Fruit fly (Drosophila melanogaster) whole organism, embryonic: Measurements from ENCODE around the gene Mocs1.
A peak's percentile ranks its signal among the peaks of the same experiment; 100 is the strongest.

Experiments used
- Atf-2 ChIP-seq: fragments of 200-800 bp; sonication (Bioruptor generic); optimal IDR thresholded peaks from 2 replicates; lab custom pipeline; 2016; ENCODE audit warnings: missing biosample characterization, missing genetic modification characterization
- CG10267 ChIP-seq: fragments of 200-800 bp; sonication (Bioruptor generic); optimal IDR thresholded peaks from 2 replicates; lab custom pipeline; 2018; ENCODE audit warnings: missing biosample characterization, mild to moderate bottlenecking, missing genetic modification characterization, moderate library complexity
- CG11398 ChIP-seq: fragments of 200-800 bp; sonication (Bioruptor generic); optimal IDR thresholded peaks from 2 replicates; lab custom pipeline; 2016; ENCODE audit warnings: missing biosample characterization, missing genetic modification characterization
- CG11456 ChIP-seq: fragments of 200-800 bp; sonication (Bioruptor generic); IDR thresholded peaks from 3 replicates; pipeline ENCODE4 v1.3.6; 2022; ENCODE audit warnings: missing biosample characterization, missing genetic modification characterization
- CG11723 ChIP-seq: fragments of 200-800 bp; sonication (Bioruptor generic); optimal IDR thresholded peaks from 2 replicates; lab custom pipeline; 2017; ENCODE audit warnings: missing biosample characterization, mild to moderate bottlenecking, missing genetic modification characterization
- CG12155 ChIP-seq: fragments of 200-800 bp; sonication (Bioruptor generic); optimal IDR thresholded peaks from 3 replicates; lab custom pipeline; 2016; ENCODE audit warnings: missing biosample characterization, missing genetic modification characterization
- CG12236 ChIP-seq: fragments of 200-800 bp; sonication (Bioruptor generic); optimal IDR thresholded peaks from 2 replicates; lab custom pipeline; 2016; ENCODE audit warnings: missing biosample characterization, missing genetic modification characterization
- CG12391 ChIP-seq: fragments of 200-800 bp; sonication (Bioruptor generic); optimal IDR thresholded peaks from 3 replicates; lab custom pipeline; 2018; ENCODE audit warnings: missing biosample characterization, mild to moderate bottlenecking, missing genetic modification characterization, moderate library complexity
- CG15696 ChIP-seq: fragments of 200-800 bp; sonication (Bioruptor generic); optimal IDR thresholded peaks from 2 replicates; lab custom pipeline; 2019; ENCODE audit warnings: missing biosample characterization, mild to moderate bottlenecking, missing genetic modification characterization, moderate library complexity
- CG18262 ChIP-seq: fragments of 200-800 bp; optimal IDR thresholded peaks from 3 replicates; lab custom pipeline; 2019; ENCODE audit warnings: missing biosample characterization, mild to moderate bottlenecking, missing genetic modification characterization, moderate library complexity
- CG3163 ChIP-seq: fragments of 200-800 bp; sonication (Bioruptor generic); optimal IDR thresholded peaks from 3 replicates; lab custom pipeline; 2016; ENCODE audit warnings: missing biosample characterization, missing genetic modification characterization
- CG32767 ChIP-seq: fragments of 200-800 bp; sonication (Bioruptor generic); IDR thresholded peaks from 2 replicates; pipeline ENCODE4 v1.3.6; 2022; ENCODE audit warnings: missing biosample characterization, missing genetic modification characterization
- CG4617 ChIP-seq: fragments of 200-800 bp; sonication (Bioruptor generic); optimal IDR thresholded peaks from 3 replicates; lab custom pipeline; 2016; ENCODE audit warnings: missing biosample characterization, missing genetic modification characterization, borderline replicate concordance
- CG4730 ChIP-seq: fragments of 200-800 bp; sonication (Bioruptor generic); IDR thresholded peaks from 2 replicates; pipeline ENCODE4 v1.3.6; 2022; ENCODE audit warnings: missing biosample characterization, missing genetic modification characterization
- CG4820 ChIP-seq: fragments of 200-800 bp; sonication (Bioruptor generic); optimal IDR thresholded peaks from 3 replicates; lab custom pipeline; 2016; ENCODE audit warnings: missing biosample characterization, missing genetic modification characterization
- CG8089 ChIP-seq: fragments of 200-800 bp; sonication (Bioruptor generic); optimal IDR thresholded peaks from 3 replicates; lab custom pipeline; 2016; ENCODE audit warnings: missing biosample characterization, missing genetic modification characterization
- CG8944 ChIP-seq: fragments of 200-800 bp; sonication (Bioruptor generic); optimal IDR thresholded peaks from 3 replicates; lab custom pipeline; 2016; ENCODE audit warnings: missing biosample characterization, missing genetic modification characterization
- CG9215 ChIP-seq: fragments of 200-800 bp; sonication (Bioruptor generic); IDR thresholded peaks from 2 replicates; pipeline ENCODE4 v1.3.6; 2022; ENCODE audit warnings: missing biosample characterization, missing genetic modification characterization
- CrebB ChIP-seq: fragments of 200-800 bp; sonication (Bioruptor generic); optimal IDR thresholded peaks from 3 replicates; lab custom pipeline; 2018; ENCODE audit warnings: missing biosample characterization, mild to moderate bottlenecking, missing genetic modification characterization
- HLH4C ChIP-seq: fragments of 200-800 bp; sonication (Bioruptor generic); IDR thresholded peaks from 3 replicates; pipeline ENCODE4 v1.3.6; 2022; ENCODE audit warnings: missing biosample characterization, missing genetic modification characterization; ENCODE audit not compliant: partially characterized antibody
- Hand ChIP-seq: fragments of 200-800 bp; sonication (Bioruptor generic); optimal IDR thresholded peaks from 2 replicates; lab custom pipeline; 2017; ENCODE audit warnings: mild to moderate bottlenecking, missing biosample characterization, missing genetic modification reagents, missing genetic modification characterization
- HmgZ ChIP-seq: fragments of 200-800 bp; sonication (Bioruptor generic); optimal IDR thresholded peaks from 2 replicates; lab custom pipeline; 2018; ENCODE audit warnings: missing biosample characterization, mild to moderate bottlenecking, missing genetic modification characterization
- Med ChIP-seq: fragments of 200-800 bp; sonication (Bioruptor generic); peaks from one replicate; lab custom pipeline; 2016; ENCODE audit warnings: missing biosample characterization, missing genetic modification characterization, mild to moderate bottlenecking, inconsistent platforms, moderate library complexity
- Rx ChIP-seq: fragments of 200-800 bp; sonication (Bioruptor generic); IDR thresholded peaks from 2 replicates; pipeline ENCODE4 v1.3.6; 2022; ENCODE audit warnings: missing biosample characterization, missing genetic modification characterization
- Six4 ChIP-seq: fragments of 200-800 bp; sonication (Bioruptor generic); optimal IDR thresholded peaks from 2 replicates; lab custom pipeline; 2016; ENCODE audit warnings: missing biosample characterization, missing genetic modification characterization
- Sry-β ChIP-seq: fragments of 200-800 bp; sonication (Bioruptor generic); optimal IDR thresholded peaks from 2 replicates; lab custom pipeline; 2018; ENCODE audit warnings: missing biosample characterization, mild to moderate bottlenecking, missing genetic modification characterization, moderate library complexity
- Trl ChIP-seq, 3 experiments: fragments of >200 bp in 2 of 3; fragments of 200-800 bp in 1 of 3; sonication (Bioruptor generic) in 1 of 3; optimal IDR thresholded peaks; 2 replicates in 1 of 3; 3 replicates in 2 of 3; lab custom pipeline; 2016 to 2017; ENCODE audit warnings: missing biosample characterization in 1 of 3, missing genetic modification characterization in 1 of 3
- Vsx1 ChIP-seq: fragments of 200-800 bp; sonication (Bioruptor generic); optimal IDR thresholded peaks from 2 replicates; lab custom pipeline; 2017; ENCODE audit warnings: missing biosample characterization, mild to moderate bottlenecking, missing genetic modification characterization, missing genetic modification reagents
- ac ChIP-seq: fragments of 200-800 bp; sonication (Bioruptor generic); optimal IDR thresholded peaks from 3 replicates; lab custom pipeline; 2017; ENCODE audit warnings: missing biosample characterization, mild to moderate bottlenecking, missing genetic modification characterization
- al ChIP-seq: fragments of 200-800 bp; sonication (Bioruptor generic); IDR thresholded peaks from 2 replicates; pipeline ENCODE4 v1.3.6; 2022; ENCODE audit warnings: missing biosample characterization, missing genetic modification characterization
- amos ChIP-seq: fragments of 200-800 bp; sonication (Bioruptor generic); IDR thresholded peaks from 2 replicates; pipeline ENCODE4 v1.3.6; 2022; ENCODE audit warnings: missing biosample characterization, missing genetic modification characterization; ENCODE audit not compliant: partially characterized antibody
- croc ChIP-seq: fragments of 200-800 bp; sonication (Bioruptor generic); conservative IDR thresholded peaks from 3 replicates; pipeline ENCODE4 v1.3.6; 2022; ENCODE audit warnings: missing biosample characterization, missing genetic modification characterization
- en ChIP-seq: fragments of 200-800 bp; sonication (Bioruptor generic); optimal IDR thresholded peaks from 2 replicates; lab custom pipeline; 2016; ENCODE audit warnings: missing biosample characterization, missing genetic modification characterization
- gcm2 ChIP-seq: fragments of 200-800 bp; sonication (Bioruptor generic); optimal IDR thresholded peaks from 2 replicates; lab custom pipeline; 2016; ENCODE audit warnings: missing biosample characterization, missing genetic modification characterization
- gem ChIP-seq: fragments of 200-800 bp; sonication (Bioruptor generic); optimal IDR thresholded peaks from 2 replicates; lab custom pipeline; 2019; ENCODE audit warnings: missing biosample characterization, mild to moderate bottlenecking, missing genetic modification characterization, moderate library complexity
- hbn ChIP-seq: fragments of 200-800 bp; sonication (Bioruptor generic); IDR thresholded peaks from 2 replicates; pipeline ENCODE4 v1.3.6; 2022; ENCODE audit warnings: missing biosample characterization, missing genetic modification characterization; ENCODE audit not compliant: partially characterized antibody
- jumu ChIP-seq: fragments of 200-800 bp; sonication (Bioruptor generic); optimal IDR thresholded peaks from 3 replicates; lab custom pipeline; 2016; ENCODE audit warnings: missing biosample characterization, missing genetic modification characterization
- mam ChIP-seq: fragments of 200-800 bp; sonication (Bioruptor generic); optimal IDR thresholded peaks from 3 replicates; lab custom pipeline; 2016; ENCODE audit warnings: missing biosample characterization, missing genetic modification characterization
- mld ChIP-seq: fragments of 200-800 bp; sonication (Bioruptor generic); IDR thresholded peaks from 3 replicates; pipeline ENCODE4 v1.3.6; 2022; ENCODE audit warnings: missing biosample characterization, missing genetic modification characterization; ENCODE audit not compliant: partially characterized antibody
- pan ChIP-seq, 4 experiments: fragments of >200 bp in 3 of 4; fragments of 200-800 bp in 1 of 4; sonication (Bioruptor generic) in 1 of 4; optimal IDR thresholded peaks in 3 of 4; IDR thresholded peaks in 1 of 4; 2 replicates each; pipeline versions ENCODE4 v1.3.6 to Lab custom; 2017 to 2022; ENCODE audit warnings: missing biosample characterization in 2 of 4, missing genetic modification characterization in 2 of 4, mixed read lengths in 1 of 4
- pzg ChIP-seq: fragments of 200-800 bp; sonication (Bioruptor generic); optimal IDR thresholded peaks from 3 replicates; lab custom pipeline; 2018; ENCODE audit warnings: missing biosample characterization, mild to moderate bottlenecking, missing genetic modification characterization, moderate library complexity
- sisA ChIP-seq: fragments of 200-800 bp; sonication (Bioruptor generic); IDR thresholded peaks from 2 replicates; pipeline ENCODE4 v1.3.6; 2022; ENCODE audit warnings: missing biosample characterization, missing genetic modification characterization
- stwl ChIP-seq: fragments of 200-800 bp; sonication (Bioruptor generic); optimal IDR thresholded peaks from 3 replicates; lab custom pipeline; 2018; ENCODE audit warnings: missing biosample characterization, mild to moderate bottlenecking, missing genetic modification characterization, moderate library complexity
- tx ChIP-seq: fragments of 200-800 bp; sonication (Bioruptor generic); optimal IDR thresholded peaks from 2 replicates; lab custom pipeline; 2016; ENCODE audit warnings: missing biosample characterization, missing genetic modification characterization
- wor ChIP-seq: fragments of 200-800 bp; sonication (Bioruptor generic); IDR thresholded peaks from 2 replicates; pipeline ENCODE4 v1.3.6; 2022; ENCODE audit warnings: missing biosample characterization, missing genetic modification characterization
- yki ChIP-seq: fragments of >200 bp; optimal IDR thresholded peaks from 3 replicates; lab custom pipeline; 2018
- zen ChIP-seq: fragments of 200-800 bp; sonication (Bioruptor generic); optimal IDR thresholded peaks from 3 replicates; lab custom pipeline; 2018; ENCODE audit warnings: missing biosample characterization, mild to moderate bottlenecking, missing genetic modification characterization, moderate library complexity

The Mocs1 gene

dm6 chr3L:11089805-11090440 lies 19.6 kb downstream of the Mocs1 start (continued):
- TF ChIP-seq croc (peak; percentile 68), gcm2 (peak; percentile 91), hbn (GFP tag; lab: Robert Waterston, UW) (no peak), CG11398 (peak; percentile 83), CG11723 (GFP tag; lab: Kevin White, UChicago) (peak; percentile 91), CG3163 (GFP tag; lab: Kevin White, UChicago) (peak; percentile 59), Sry-β (GFP tag; lab: Kevin White, UChicago) (peak; percentile 67), Trl (optimal IDR thresholded peaks at IDR 0.05; lab: Kevin White, UChicago) (no peak), Trl (GFP tag; optimal IDR thresholded peaks at IDR 0.05; lab: Kevin White, UChicago) (peak; percentile 81), CG4617 (GFP tag; lab: Kevin White, UChicago) (peak; percentile 64), ac (GFP tag; lab: Kevin White, UChicago) (peak; percentile 75), yki (no peak), HLH4C (peak; percentile 43; the same call in 1 of the 3 replicates), en (GFP tag; lab: Kevin White, UChicago) (peak; percentile 34), CG32767 (GFP tag; lab: Robert Waterston, UW) (peak; percentile 74), zen (peak; percentile 47)
- TF ChIP-seq, all 482 proteins: peak for 404

DNA sequence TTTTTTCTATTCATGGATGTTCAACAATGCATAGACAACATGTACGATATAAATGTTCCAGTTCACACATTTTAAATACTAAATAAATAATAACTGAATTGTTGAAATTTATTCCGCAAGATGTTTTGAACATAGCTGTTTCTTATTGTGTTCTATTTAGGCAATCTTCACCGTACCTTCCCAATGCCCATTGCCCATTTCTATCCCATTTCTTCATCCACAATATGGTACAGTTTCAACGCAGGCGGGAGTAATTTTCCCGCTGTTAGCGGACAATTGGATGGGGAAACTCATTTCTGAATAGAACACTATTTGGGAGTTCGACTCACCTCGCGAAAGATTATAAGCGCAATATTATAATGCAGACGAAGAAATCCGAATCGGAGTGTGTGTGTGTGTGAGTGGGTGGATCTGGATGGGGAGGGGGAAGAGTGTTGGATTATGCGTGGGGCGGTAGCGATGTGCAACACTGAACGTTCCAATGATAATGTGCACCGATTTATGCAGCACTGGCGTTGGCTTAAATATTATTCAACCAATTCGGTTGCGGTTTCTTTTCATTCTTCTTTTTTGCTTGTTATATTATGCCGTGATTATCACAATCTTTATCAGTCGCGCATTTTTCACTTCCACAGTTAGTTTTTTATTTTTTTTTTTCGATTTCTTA lies 21.8 kb downstream of the Mocs1 start:
- TF ChIP-seq stwl (tag; lab: Kevin White, UChicago), result peak; percentile 85
- no peak for TF ChIP-seq CG4730
- TF ChIP-seq amos (GFP tag; lab: Robert Waterston, UW), result 0 out of 2 replicates have a peak, but pooled peaks have one; percentile 21
- no peak for TF ChIP-seq mld (GFP tag; lab: Robert Waterston, UW)
- TF ChIP-seq jumu (GFP tag; lab: Kevin White, UChicago), result peak; percentile 78
- TF ChIP-seq CG11456 (GFP tag; lab: Robert Waterston, UW), result peak; percentile 67; the same call in 2 of the 3 replicates
- TF ChIP-seq mam, result peak; percentile 64
- TF ChIP-seq Hand (GFP tag; lab: Kevin White, UChicago), result peak; percentile 30
- TF ChIP-seq CG9215, result 0 out of 2 replicates have a peak, but pooled peaks have one; percentile 6
- TF ChIP-seq CG10267 (tag; lab: Kevin White, UChicago), result peak; percentile 94
- peak; percentile 92 for TF ChIP-seq Med (GFP tag; lab: Kevin White, UChicago)
- TF ChIP-seq Vsx1 (GFP tag; lab: Kevin White, UChicago), result peak; percentile 47
- TF ChIP-seq CG18262 (tag; lab: Kevin White, UChicago), result peak; percentile 45
- TF ChIP-seq CG8089 (GFP tag; lab: Kevin White, UChicago), result peak; percentile 34
- peak; percentile 10 for TF ChIP-seq gem
- peak; percentile 42 for TF ChIP-seq HmgZ (tag; lab: Kevin White, UChicago)
- TF ChIP-seq CG4820 (GFP tag; lab: Kevin White, UChicago), result peak; percentile 39
- TF ChIP-seq CG12155 (GFP tag; lab: Kevin White, UChicago), result peak; percentile 57
- peak; percentile 25 for TF ChIP-seq tx (GFP tag; lab: Kevin White, UChicago)
- peak; percentile 34 for TF ChIP-seq Atf-2 (GFP tag; lab: Kevin White, UChicago)
- peak; percentile 41 for TF ChIP-seq pzg (GFP tag; lab: Kevin White, UChicago)
- TF ChIP-seq al, result no peak
- no peak for TF ChIP-seq CG15696 (tag; lab: Kevin White, UChicago)
- peak; percentile 53 for TF ChIP-seq CG8944 (GFP tag; lab: Kevin White, UChicago)
- TF ChIP-seq pan (optimal IDR thresholded peaks at IDR 0.05; lab: Kevin White, UChicago), result no peak
- TF ChIP-seq pan (GFP tag; optimal IDR thresholded peaks at IDR 0.05 in 1 of 2, IDR thresholded peaks at IDR 0.05 in 1 of 2), result peak in 1 of 2 experiments; percentile 64
- TF ChIP-seq Rx (GFP tag; lab: Robert Waterston, UW), result 0 out of 2 replicates have a peak, but pooled peaks have one; percentile 26
- no peak for TF ChIP-seq sisA (GFP tag; lab: Robert Waterston, UW)
- no peak for TF ChIP-seq CrebB (tag; lab: Kevin White, UChicago)
- TF ChIP-seq Six4 (GFP tag; lab: Kevin White, UChicago), result peak; percentile 28
- TF ChIP-seq CG12391 (tag; lab: Kevin White, UChicago), result peak; percentile 34
- peak; percentile 4 for TF ChIP-seq CG12236 (GFP tag; lab: Kevin White, UChicago)
- no peak for TF ChIP-seq wor
